Fruit fly (Drosophila melanogaster): ENCODE data around the gene dco.

dco gene

DNA sequence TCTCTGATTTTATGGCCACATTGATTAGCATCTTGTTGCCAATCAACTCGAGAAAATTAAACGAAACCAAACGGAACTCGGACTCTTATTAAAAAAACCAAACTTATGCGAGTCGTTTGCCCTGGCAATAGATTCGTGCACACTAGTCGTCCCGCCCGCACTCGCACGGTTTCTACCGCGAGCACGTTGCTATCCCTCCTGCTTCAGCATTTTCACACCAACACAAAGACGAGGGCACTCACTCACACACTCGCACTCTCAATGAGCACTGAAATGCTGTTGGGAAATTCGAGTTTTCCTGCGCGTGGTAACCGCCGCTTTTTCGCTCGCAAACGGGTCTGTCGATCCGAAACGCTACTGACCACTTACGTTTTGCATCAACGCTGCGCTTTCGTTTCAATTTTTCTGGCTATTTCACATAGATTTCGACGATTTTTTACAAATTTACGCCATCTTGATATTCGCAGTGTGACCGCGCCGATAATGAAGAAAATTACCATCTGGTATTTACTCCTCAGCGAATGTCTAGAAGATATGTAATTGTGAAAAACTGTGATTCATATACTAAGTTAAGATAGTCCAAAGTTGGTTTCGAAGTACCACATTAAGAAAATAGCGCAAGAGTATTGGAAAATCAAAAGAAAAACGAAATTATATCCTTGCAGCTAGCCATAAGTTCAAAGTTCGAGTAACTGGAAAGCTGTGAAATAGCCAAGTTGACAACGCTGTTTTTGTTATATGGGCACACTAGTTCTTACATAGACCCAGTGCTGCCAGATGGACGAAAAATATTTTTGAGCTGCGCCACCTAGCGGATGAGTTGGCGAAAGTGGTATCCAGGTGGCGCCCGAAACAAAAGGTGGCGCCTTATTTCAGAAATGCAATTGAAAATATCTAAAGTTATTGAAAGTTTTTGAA is at the start of gene dco:
TSS of gene dco (minus strand) at position 503 of the 918 bp plus-strand sequence.
- no peak for TF ChIP-seq CG10348 (GFP tag; IDR thresholded peaks at IDR 0.05)
- peak; percentile 58 for TF ChIP-seq CG4496 (GFP tag; IDR thresholded peaks at IDR 0.05)
- no peak for TF ChIP-seq CG9948 (tag; optimal IDR thresholded peaks at IDR 0.05)
- no peak for TF ChIP-seq EcR (GFP tag; optimal IDR thresholded peaks at IDR 0.05)
- no peak for TF ChIP-seq fd96Ca (GFP tag; IDR thresholded peaks at IDR 0.05)
- 0 out of 2 replicates have a peak, but pooled peaks have one; percentile 21 for TF ChIP-seq Ets98B (GFP tag; IDR thresholded peaks at IDR 0.05)
- TF ChIP-seq CG13204 (GFP tag; optimal IDR thresholded peaks at IDR 0.05) = no peak
- TF ChIP-seq CG8159 (tag; optimal IDR thresholded peaks at IDR 0.05) = no peak
- peak; percentile 22 for TF ChIP-seq CG17806 (tag; optimal IDR thresholded peaks at IDR 0.05)
- TF ChIP-seq Pif1B (GFP tag; optimal IDR thresholded peaks at IDR 0.05) = no peak

DNA sequence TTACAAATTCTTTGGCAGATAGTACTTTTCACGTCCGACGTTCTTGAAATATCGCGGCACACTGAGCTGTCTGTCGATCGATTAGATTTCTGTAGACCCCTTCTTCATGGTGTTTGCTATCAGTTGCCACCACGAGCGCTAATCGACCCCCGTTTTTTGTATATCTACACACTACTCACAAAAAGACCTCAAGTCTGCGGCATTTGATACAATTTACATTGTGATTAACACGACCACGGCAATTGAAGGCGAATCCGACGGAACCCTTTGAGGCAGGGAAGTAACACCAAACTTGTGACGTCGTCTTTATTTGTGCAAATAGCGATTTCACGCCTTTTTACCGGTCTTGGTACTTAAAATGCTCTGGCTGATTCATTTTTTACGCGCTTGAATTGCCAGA is 48.1 kb upstream of the dco start, which contains the start of gene Mayo:
TSS of gene Mayo (minus strand) at position 66 of the 400 bp plus-strand sequence.
- no peak for TF ChIP-seq CG8301 (tag; optimal IDR thresholded peaks at IDR 0.05)
- no peak for TF ChIP-seq Pif1B (GFP tag; optimal IDR thresholded peaks at IDR 0.05)
- TF ChIP-seq CG4496 (GFP tag; IDR thresholded peaks at IDR 0.05) = no peak
- TF ChIP-seq CG32121 (GFP tag; IDR thresholded peaks at IDR 0.05) = no peak
- TF ChIP-seq CG13204 (GFP tag; optimal IDR thresholded peaks at IDR 0.05) = no peak
- no peak for TF ChIP-seq CG10348 (GFP tag; IDR thresholded peaks at IDR 0.05)
- TF ChIP-seq Ets98B (GFP tag; IDR thresholded peaks at IDR 0.05) = no peak
- no peak for TF ChIP-seq CG34367 (tag; optimal IDR thresholded peaks at IDR 0.05)
- TF ChIP-seq CG14655 (GFP tag; optimal IDR thresholded peaks at IDR 0.05) = no peak
- no peak for TF ChIP-seq CG8159 (tag; optimal IDR thresholded peaks at IDR 0.05)
- TF ChIP-seq Snoo (tag; optimal IDR thresholded peaks at IDR 0.05) = no peak
- no peak for TF ChIP-seq gl (tag; optimal IDR thresholded peaks at IDR 0.05)
- no peak for TF ChIP-seq CG15710 (tag; optimal IDR thresholded peaks at IDR 0.05)
- no peak for TF ChIP-seq rn (GFP tag; IDR thresholded peaks at IDR 0.05)
- TF ChIP-seq EcR (GFP tag; optimal IDR thresholded peaks at IDR 0.05) = no peak
- no peak for TF ChIP-seq D1 (tag; optimal IDR thresholded peaks at IDR 0.05)
- no peak for TF ChIP-seq fd96Ca (GFP tag; IDR thresholded peaks at IDR 0.05)
- no peak for TF ChIP-seq CG9948 (tag; optimal IDR thresholded peaks at IDR 0.05)
- TF ChIP-seq Pif1A (GFP tag; optimal IDR thresholded peaks at IDR 0.05) = no peak

DNA sequence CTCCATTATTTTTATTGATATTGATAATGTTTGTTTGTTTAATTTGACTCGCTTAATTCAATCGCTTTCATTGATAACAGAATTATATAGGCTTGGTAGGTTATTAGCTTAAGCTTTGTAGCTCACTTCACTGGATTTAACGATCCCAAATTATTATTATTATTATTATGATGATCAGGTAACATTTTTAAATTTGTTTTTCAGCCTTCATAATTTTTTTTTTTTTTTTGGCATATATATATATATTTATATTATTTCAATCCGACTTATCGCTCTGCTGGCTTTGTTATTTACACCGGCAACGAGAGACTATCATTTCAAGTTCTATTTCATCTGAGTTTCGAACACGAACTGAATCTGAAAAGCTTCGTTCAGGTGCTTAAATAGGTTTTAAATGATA is 40.1 kb upstream of the dco start, which contains the start of gene CG15553:
TSS of gene CG15553 (minus strand) at position 101 of the 400 bp plus-strand sequence.
- TF ChIP-seq CG4496 (GFP tag; IDR thresholded peaks at IDR 0.05) = no peak
- no peak for TF ChIP-seq CG15710 (tag; optimal IDR thresholded peaks at IDR 0.05)
- no peak for TF ChIP-seq D1 (tag; optimal IDR thresholded peaks at IDR 0.05)
- TF ChIP-seq Snoo (tag; optimal IDR thresholded peaks at IDR 0.05) = no peak
- no peak for TF ChIP-seq CG10348 (GFP tag; IDR thresholded peaks at IDR 0.05)
- no peak for TF ChIP-seq CG34367 (tag; optimal IDR thresholded peaks at IDR 0.05)
- TF ChIP-seq Ets98B (GFP tag; IDR thresholded peaks at IDR 0.05) = no peak
- no peak for TF ChIP-seq CG12605 (GFP tag; IDR thresholded peaks at IDR 0.05)
- TF ChIP-seq CG8301 (tag; optimal IDR thresholded peaks at IDR 0.05) = no peak
- TF ChIP-seq CG17806 (tag; optimal IDR thresholded peaks at IDR 0.05) = no peak
- TF ChIP-seq CG14655 (GFP tag; optimal IDR thresholded peaks at IDR 0.05) = no peak

DNA sequence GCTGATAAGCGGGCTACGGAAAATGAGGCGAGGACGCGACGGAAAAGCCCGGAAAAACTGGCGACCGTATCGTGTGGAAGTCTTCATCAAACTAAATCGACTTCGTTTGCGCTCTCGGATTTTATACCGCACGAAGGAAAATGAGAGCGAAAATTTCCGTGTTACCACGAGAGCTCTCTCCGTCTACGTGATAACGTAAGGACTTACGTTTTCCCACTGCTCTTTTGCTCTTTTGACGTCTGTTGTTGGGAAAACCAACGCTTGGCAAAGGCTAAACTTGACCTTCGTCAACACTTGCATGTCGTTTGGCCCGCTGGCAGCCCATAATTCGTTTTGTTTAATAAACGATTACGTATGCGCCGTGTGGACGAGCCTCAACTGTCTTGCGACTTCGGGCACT is 36.2 kb upstream of the dco start, which contains the start of gene CG11317:
TSS of gene CG11317 (minus strand) at position 101 of the 400 bp plus-strand sequence.
- TF ChIP-seq gl (tag; optimal IDR thresholded peaks at IDR 0.05) (no peak), CG32121 (GFP tag; IDR thresholded peaks at IDR 0.05) (no peak), CG8301 (tag; optimal IDR thresholded peaks at IDR 0.05) (no peak), CG34367 (tag; optimal IDR thresholded peaks at IDR 0.05) (no peak), CG13204 (GFP tag; optimal IDR thresholded peaks at IDR 0.05) (no peak), D1 (tag; optimal IDR thresholded peaks at IDR 0.05) (no peak), Pif1A (GFP tag; optimal IDR thresholded peaks at IDR 0.05) (no peak), CG4496 (GFP tag; IDR thresholded peaks at IDR 0.05) (no peak), CG9948 (tag; optimal IDR thresholded peaks at IDR 0.05) (no peak), CG17806 (tag; optimal IDR thresholded peaks at IDR 0.05) (no peak), CG14655 (GFP tag; optimal IDR thresholded peaks at IDR 0.05) (no peak), CG12605 (GFP tag; IDR thresholded peaks at IDR 0.05) (no peak)

DNA sequence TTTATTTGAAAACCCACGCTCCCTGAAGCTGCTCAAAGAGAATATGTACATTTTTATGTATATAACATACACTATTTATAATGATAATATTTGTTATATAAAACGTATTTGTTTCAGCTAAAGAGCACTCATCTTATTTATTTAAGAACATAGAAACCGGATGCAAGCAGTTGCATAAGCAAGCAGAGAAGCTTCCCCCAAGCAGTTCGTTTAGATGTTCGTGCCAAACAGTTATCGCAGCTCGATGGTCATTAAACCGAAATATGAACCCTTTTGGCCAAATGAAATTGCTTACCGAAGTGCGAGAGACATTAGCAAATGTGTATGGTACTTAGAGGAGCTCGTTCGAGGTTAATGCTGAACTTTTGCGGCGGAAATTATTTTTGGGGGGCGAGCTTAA is 29.0 kb upstream of the dco start:
- TF ChIP-seq CG32121 (GFP tag; IDR thresholded peaks at IDR 0.05) = no peak

DNA sequence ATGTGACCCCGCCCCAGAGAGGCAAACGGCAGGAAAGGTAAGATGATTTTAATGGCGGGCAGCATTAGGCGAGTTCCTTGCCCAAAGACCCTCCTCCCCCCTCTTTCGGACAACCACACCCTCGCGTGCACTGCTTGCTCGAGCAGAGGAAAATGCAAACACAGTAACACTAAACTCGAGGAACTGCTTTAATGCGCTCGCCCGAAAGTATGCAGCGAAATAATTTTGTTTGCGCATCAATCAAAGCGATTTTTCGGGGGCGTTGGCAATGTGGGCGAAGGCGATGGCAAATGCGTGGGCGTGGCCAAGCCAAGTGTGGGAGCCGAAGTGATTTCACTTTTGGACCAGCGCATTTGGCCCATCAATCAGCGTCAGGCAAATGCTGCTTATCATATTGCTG is 25.4 kb upstream of the dco start:
- TF ChIP-seq CG15710 (tag; optimal IDR thresholded peaks at IDR 0.05) (no peak), CG4496 (GFP tag; IDR thresholded peaks at IDR 0.05) (0 out of 3 replicates have a peak, but pooled peaks have one; percentile 23)

DNA sequence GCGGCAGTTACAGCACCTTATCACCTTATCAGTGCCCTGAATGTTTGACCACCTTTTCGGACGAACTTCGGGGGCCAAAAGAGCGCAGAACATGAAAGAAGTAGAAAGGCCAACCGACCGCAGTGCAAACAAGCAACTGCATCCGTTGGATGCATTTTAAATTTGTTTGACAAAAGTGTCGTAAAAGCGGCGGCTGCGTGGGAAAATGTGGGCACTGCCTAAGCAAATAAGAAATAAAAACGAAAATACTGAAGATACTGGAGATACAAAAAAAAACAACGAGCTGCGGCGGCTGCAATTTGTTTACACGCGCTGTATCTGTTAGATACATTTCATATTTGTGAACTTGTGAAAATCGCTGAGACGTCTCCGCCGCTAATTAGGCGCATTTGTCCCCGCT is 9.7 kb upstream of the dco start:
- TF ChIP-seq CG32121 (GFP tag; IDR thresholded peaks at IDR 0.05) (no peak), D1 (tag; optimal IDR thresholded peaks at IDR 0.05) (no peak), CG9948 (tag; optimal IDR thresholded peaks at IDR 0.05) (no peak), CG4496 (GFP tag; IDR thresholded peaks at IDR 0.05) (no peak), gl (tag; optimal IDR thresholded peaks at IDR 0.05) (no peak), Pif1B (GFP tag; optimal IDR thresholded peaks at IDR 0.05) (no peak), CG14655 (GFP tag; optimal IDR thresholded peaks at IDR 0.05) (no peak), CG8159 (tag; optimal IDR thresholded peaks at IDR 0.05) (no peak)
